Fruit fly (Drosophila melanogaster): ENCODE results near the gene Trmt61.
A peak's percentile ranks its signal among the peaks of the same experiment; 100 is the strongest.

Trmt61 gene

DNA sequence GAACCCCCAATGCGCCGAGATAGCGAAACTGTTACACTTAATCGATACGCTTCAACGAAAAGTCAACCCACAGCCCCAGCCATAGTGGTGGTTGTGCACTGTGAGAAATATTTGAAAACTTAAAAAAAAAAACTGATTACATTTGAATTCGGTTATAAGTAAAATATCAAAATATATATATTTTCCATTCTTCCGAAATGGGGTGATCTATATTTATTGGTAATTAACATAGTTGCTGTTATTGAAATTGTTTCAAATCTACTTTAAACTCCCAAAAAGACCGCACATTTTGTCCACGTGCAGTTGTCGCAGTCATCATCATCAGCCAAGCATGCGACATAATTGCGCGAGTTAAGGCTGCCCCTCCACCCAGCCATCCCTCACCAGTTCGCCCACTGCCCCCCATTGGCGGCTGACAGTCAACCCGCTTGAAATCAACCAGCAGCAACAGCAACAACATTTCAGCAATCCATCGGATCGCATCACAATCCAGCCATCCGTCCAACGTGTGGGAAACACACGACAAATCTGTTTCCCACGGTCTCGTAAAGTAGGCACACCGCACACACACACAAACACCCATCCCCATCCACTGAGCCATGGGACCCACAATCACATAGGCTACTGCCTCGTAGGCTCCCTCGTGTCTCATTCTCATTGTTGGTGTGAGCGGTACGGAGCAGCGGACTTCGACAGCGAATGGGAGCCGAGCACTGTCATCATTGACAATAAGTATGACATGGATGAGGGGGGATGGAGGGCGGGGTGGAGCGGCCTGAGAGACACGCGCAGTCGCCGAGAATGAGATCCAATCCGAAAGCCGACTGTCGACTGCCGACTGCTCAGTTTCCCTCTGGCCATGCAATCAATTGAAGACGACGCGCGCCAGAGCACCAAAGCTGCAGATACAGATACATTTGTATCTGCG, 38.8 kb upstream of the Trmt61 start (continued):
- TF ChIP-seq CG13424 (tag; optimal IDR thresholded peaks at IDR 0.05) (peak; percentile 72), Hsf (GFP tag; optimal IDR thresholded peaks at IDR 0.05) (peak; percentile 22), D19B (GFP tag; optimal IDR thresholded peaks at IDR 0.05) (peak; percentile 30), CG12219 (GFP tag; optimal IDR thresholded peaks at IDR 0.05) (peak; percentile 52), wor (GFP tag; IDR thresholded peaks at IDR 0.05) (peak; percentile 53; the same call in 1 of the 2 replicates), Sox100B (GFP tag; optimal IDR thresholded peaks at IDR 0.05) (peak; percentile 76), CG3407 (GFP tag; optimal IDR thresholded peaks at IDR 0.05) (peak; percentile 62), schlank (tag; optimal IDR thresholded peaks at IDR 0.05) (no peak), CG6254 (GFP tag; optimal IDR thresholded peaks at IDR 0.05) (peak; percentile 28), CG3847 (GFP tag; IDR thresholded peaks at IDR 0.05) (peak; percentile 32; the same call in 1 of the 2 replicates), CG11456 (GFP tag; IDR thresholded peaks at IDR 0.05) (no peak), Elba2 (GFP tag; optimal IDR thresholded peaks at IDR 0.05) (no peak), H2.0 (GFP tag; IDR thresholded peaks at IDR 0.05) (peak; percentile 60), z (GFP tag; IDR thresholded peaks at IDR 0.05) (0 out of 3 replicates have a peak, but pooled peaks have one; percentile 28), mld (GFP tag; IDR thresholded peaks at IDR 0.05; ENCODE audit: partially characterized antibody) (no peak), grn (GFP tag; optimal IDR thresholded peaks at IDR 0.05) (no peak), jigr1 (GFP tag; IDR thresholded peaks at IDR 0.05) (no peak), scrt (GFP tag; optimal IDR thresholded peaks at IDR 0.05) (peak; percentile 46), exex (tag; optimal IDR thresholded peaks at IDR 0.05) (peak; percentile 2), kah (GFP tag; optimal IDR thresholded peaks at IDR 0.05) (peak; percentile 16), kni (GFP tag; optimal IDR thresholded peaks at IDR 0.05) (peak; percentile 99), Atf-2 (GFP tag; optimal IDR thresholded peaks at IDR 0.05) (no peak), lov (optimal IDR thresholded peaks at IDR 0.05) (no peak), lov (GFP tag; IDR thresholded peaks at IDR 0.05) (0 out of 3 replicates have a peak, but pooled peaks have one; percentile 30), HLHmδ (GFP tag; optimal IDR thresholded peaks at IDR 0.05) (peak; percentile 99), CG9727 (GFP tag; optimal IDR thresholded peaks at IDR 0.05) (peak; percentile 63), Fer3 (tag; optimal IDR thresholded peaks at IDR 0.05) (peak; percentile 47), HHEX (GFP tag; optimal IDR thresholded peaks at IDR 0.05) (peak; percentile 44), phol (tag; optimal IDR thresholded peaks at IDR 0.05) (peak; percentile 82), CG16863 (GFP tag; optimal IDR thresholded peaks at IDR 0.05) (peak; percentile 25), Dfd (GFP tag; optimal IDR thresholded peaks at IDR 0.05) (no peak), E2f2 (GFP tag; IDR thresholded peaks at IDR 0.05) (peak; percentile 26; the same call in 1 of the 2 replicates), chinmo (GFP tag; IDR thresholded peaks at IDR 0.05; ENCODE audit: partially characterized antibody) (peak; percentile 99), CG7987 (GFP tag; optimal IDR thresholded peaks at IDR 0.05) (peak; percentile 22), CG12071 (GFP tag; optimal IDR thresholded peaks at IDR 0.05) (no peak), CG12155 (GFP tag; optimal IDR thresholded peaks at IDR 0.05) (peak; percentile 33), vnd (GFP tag; IDR thresholded peaks at IDR 0.05; ENCODE audit: partially characterized antibody) (no peak), Dll (GFP tag; IDR thresholded peaks at IDR 0.05; ENCODE audit: partially characterized antibody) (peak; percentile 24; the same call in 1 of the 4 replicates), cad (GFP tag; optimal IDR thresholded peaks at IDR 0.05) (no peak), CG42726 (GFP tag; IDR thresholded peaks at IDR 0.05; ENCODE audit: partially characterized antibody) (no peak), Adf1 (GFP tag; IDR thresholded peaks at IDR 0.05) (peak; percentile 88), CG5245 (GFP tag; optimal IDR thresholded peaks at IDR 0.05) (peak; percentile 52), croc (GFP tag; conservative IDR thresholded peaks at IDR 0.05) (peak; percentile 44; the same call in 2 of the 3 replicates), kay (GFP tag; optimal IDR thresholded peaks at IDR 0.05) (no peak), CG4424 (GFP tag; optimal IDR thresholded peaks at IDR 0.05) (peak; percentile 58), ara (GFP tag; IDR thresholded peaks at IDR 0.05) (peak; percentile 72), CG9876 (GFP tag; optimal IDR thresholded peaks at IDR 0.05) (no peak), CG6765 (GFP tag; optimal IDR thresholded peaks at IDR 0.05) (peak; percentile 30)
